Fruit fly (Drosophila melanogaster) whole organism: ENCODE measurements around the gene CG14132.
A peak's percentile ranks its signal among the peaks of the same experiment; 100 is the strongest.

ENCODE experiments used
- CG8478 ChIP-seq: fragments of >200 bp; optimal IDR thresholded peaks from 2 replicates; lab custom pipeline; 2018; ENCODE audit warnings: inconsistent platforms
- Dll ChIP-seq: fragments of >200 bp; optimal IDR thresholded peaks from 2 replicates; lab custom pipeline; 2017
- EcR ChIP-seq, 2 experiments: fragments of >200 bp; optimal IDR thresholded peaks; 2 replicates each; lab custom pipeline; 2017; ENCODE audit warnings: missing biosample characterization in 2 of 2, missing genetic modification characterization in 2 of 2, missing genetic modification reagents in 2 of 2
- pan ChIP-seq: fragments of >200 bp; optimal IDR thresholded peaks from 2 replicates; lab custom pipeline; 2017
- psq ChIP-seq: fragments of >200 bp; optimal IDR thresholded peaks from 2 replicates; lab custom pipeline; 2017
- usp ChIP-seq: fragments of >200 bp; optimal IDR thresholded peaks from 2 replicates; lab custom pipeline; 2017; ENCODE audit warnings: missing biosample characterization, missing genetic modification characterization, mixed read lengths

The CG14132 gene

DNA sequence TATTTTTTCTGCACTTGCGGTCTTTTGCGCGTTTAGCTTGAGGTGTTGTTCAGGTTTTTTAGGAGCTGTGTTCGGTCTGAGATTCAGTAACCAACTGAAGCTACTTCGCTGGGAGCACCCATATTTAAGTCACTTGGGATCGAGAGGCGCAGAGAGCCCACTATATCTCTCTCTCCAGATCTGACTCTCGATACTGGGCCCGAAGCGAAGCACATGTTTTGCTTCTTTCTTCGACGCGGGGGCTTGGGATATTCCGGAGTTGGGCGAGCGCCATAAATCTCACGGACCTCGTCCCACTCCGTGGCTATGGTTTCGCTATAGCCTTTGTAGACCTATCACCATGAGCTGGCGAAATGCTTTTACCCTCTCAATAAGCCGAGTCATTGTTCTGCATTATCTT, at the start of gene CG14132:
Gene CG14132 (minus strand): TSS at position 99 of the 400 bp plus-strand sequence.
- TF ChIP-seq Dll (lab: Kevin White, UChicago) (peak; percentile 15), pan (lab: Kevin White, UChicago) (no peak)

DNA sequence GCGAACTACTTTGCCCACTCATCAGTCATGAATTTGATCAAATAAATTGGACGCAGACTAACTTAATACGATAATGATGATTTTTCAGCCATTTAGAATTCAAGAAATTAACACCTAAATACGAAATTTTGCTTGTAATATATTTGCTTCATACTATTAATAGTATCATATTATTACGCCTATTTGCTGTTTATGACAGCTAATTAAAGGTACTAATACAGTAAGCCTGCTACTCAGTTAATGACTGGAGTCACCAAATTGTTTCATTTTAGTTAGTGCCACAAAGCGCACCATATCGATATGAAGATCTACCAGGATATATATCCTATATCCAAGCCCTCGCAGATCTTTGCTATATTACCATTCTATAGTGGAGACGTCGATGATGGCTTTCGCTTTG, 35.9 kb upstream of the CG14132 start, which contains the start of gene Gr68a:
Gene Gr68a (plus strand): TSS at position 301 of the 400 bp plus-strand sequence.
- TF ChIP-seq CG8478 (lab: Kevin White, UChicago) (no peak), EcR (GFP tag; optimal IDR thresholded peaks at IDR 0.05; lab: Kevin White, UChicago) (no peak), usp (GFP tag; lab: Kevin White, UChicago) (no peak), psq (no peak), Dll (lab: Kevin White, UChicago) (no peak)

DNA sequence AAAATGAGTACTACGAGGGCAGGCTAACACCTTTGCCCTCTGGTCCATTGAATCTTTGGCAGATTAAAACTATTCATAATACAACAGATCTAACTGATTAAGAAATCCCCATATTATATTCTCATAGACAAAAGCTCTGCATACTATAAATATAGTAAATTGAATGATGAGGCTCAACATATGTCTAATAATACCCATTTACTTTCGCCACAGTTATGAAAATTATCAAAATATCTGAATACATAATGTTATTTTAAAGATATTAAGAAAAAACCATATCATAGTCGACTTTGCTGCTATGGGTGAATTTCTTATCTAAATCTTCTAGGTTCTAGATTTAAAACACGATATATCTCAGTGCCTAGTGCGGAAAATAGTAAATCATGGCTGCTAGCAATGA, 16.8 kb upstream of the CG14132 start, which contains the start of gene CG32087:
Gene CG32087 (plus strand): TSS at position 301 of the 400 bp plus-strand sequence.
- no peak for TF ChIP-seq CG8478 (lab: Kevin White, UChicago)
- no peak for TF ChIP-seq EcR (GFP tag; optimal IDR thresholded peaks at IDR 0.05; lab: Kevin White, UChicago)
- no peak for TF ChIP-seq Dll (lab: Kevin White, UChicago)
- TF ChIP-seq psq: no peak
- TF ChIP-seq pan (lab: Kevin White, UChicago): no peak
- TF ChIP-seq usp (GFP tag; lab: Kevin White, UChicago): no peak

DNA sequence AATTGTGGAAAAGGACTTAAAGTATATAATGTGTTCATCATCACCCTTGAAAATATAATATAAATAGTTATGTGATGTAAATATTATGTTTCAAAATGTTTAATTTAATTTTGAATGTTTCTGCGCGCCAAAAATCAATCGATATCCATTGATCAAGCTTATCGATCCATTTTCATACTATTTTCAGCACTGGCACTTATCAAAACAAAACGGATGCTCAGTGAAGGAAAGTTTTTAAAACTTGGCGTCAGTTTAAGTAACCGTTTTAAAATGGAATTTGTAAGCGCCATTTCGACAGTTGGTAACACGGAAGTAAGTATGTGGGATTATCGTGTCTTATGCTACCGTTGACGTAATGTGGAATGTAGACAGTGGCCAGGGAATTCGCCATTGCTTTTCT, 13.1 kb upstream of the CG14132 start, which contains the start of gene sunn:
Gene sunn (plus strand): TSS at position 202 of the 400 bp plus-strand sequence.
- no peak for TF ChIP-seq pan (lab: Kevin White, UChicago)
- TF ChIP-seq EcR (GFP tag; optimal IDR thresholded peaks at IDR 0.05; lab: Kevin White, UChicago): no peak
- no peak for TF ChIP-seq usp (GFP tag; lab: Kevin White, UChicago)
- no peak for TF ChIP-seq Dll (lab: Kevin White, UChicago)
- no peak for TF ChIP-seq CG8478 (lab: Kevin White, UChicago)
- TF ChIP-seq psq: no peak

DNA sequence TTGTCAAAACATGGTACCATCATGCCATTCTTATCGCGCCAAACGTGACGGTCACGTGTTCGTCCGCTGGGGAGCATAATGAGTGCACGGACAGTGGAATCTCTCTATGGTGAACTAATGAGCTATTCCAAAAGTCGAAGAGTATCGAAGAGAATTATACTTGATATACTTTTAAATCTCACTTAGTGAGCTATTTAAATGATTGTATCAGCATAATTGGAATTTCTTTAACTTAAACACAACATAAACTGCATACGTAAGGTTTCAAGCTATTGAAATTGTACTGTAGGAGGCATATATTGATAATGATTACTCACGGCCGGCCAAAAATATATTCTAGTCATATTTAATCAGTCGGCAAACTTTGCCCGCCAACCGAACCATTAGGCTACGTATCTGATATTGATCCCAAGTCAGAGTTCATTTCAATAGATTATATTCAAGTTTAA, 6.4 kb upstream of the CG14132 start:
- TF ChIP-seq Dll (lab: Kevin White, UChicago) (no peak), pan (lab: Kevin White, UChicago) (no peak), CG8478 (lab: Kevin White, UChicago) (no peak), usp (GFP tag; lab: Kevin White, UChicago) (no peak), psq (no peak), EcR (GFP tag; optimal IDR thresholded peaks at IDR 0.05; lab: Kevin White, UChicago) (no peak)

DNA sequence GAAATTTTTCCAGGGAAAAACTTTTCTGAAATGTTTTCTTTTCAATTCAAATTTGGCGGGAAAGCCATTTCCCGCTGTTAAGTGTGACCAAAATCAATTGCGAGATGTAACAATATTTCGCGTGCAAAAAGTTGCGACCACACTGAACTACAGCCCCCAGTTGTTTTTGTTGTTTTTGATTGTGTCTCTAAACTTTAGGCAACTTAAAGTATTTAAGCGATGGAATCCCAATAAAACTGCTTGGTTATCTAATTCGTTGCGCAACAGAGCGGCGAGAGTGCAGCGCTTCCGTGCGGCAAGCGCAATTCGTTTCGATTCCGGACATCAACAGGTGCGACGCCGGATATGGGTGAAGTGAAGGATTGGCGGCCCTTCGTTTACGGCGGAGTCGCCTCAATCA, 5.7 kb upstream of the CG14132 start, which contains the start of gene Bmcp:
Gene Bmcp (plus strand): TSS at position 155 of the 400 bp plus-strand sequence.
- TF ChIP-seq CG8478 (lab: Kevin White, UChicago) (no peak), usp (GFP tag; lab: Kevin White, UChicago) (no peak), psq (no peak), pan (lab: Kevin White, UChicago) (no peak), EcR (GFP tag; optimal IDR thresholded peaks at IDR 0.05; lab: Kevin White, UChicago) (no peak), Dll (lab: Kevin White, UChicago) (no peak)

DNA sequence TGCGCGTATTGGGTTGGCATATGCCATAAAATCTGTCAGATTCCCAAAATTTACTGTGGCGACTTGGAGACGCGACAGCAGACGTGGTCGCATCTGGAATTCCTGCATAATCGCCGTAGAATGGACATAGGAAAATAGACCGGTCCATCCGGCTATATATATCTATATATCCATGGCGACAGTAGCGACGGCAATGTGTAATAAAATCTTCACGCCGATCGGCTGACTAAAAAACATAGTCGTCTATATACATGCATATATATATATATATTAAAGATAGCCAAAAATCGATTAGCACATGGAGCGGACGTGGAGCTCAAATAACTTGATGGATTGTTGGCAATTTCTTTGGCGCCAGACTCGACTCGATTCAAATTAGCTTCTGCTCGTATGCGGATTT, 2.9 kb upstream of the CG14132 start:
- TF ChIP-seq psq (no peak), CG8478 (lab: Kevin White, UChicago) (no peak), usp (GFP tag; lab: Kevin White, UChicago) (no peak), Dll (lab: Kevin White, UChicago) (no peak), EcR (GFP tag; optimal IDR thresholded peaks at IDR 0.05; lab: Kevin White, UChicago) (no peak), pan (lab: Kevin White, UChicago) (no peak)

DNA sequence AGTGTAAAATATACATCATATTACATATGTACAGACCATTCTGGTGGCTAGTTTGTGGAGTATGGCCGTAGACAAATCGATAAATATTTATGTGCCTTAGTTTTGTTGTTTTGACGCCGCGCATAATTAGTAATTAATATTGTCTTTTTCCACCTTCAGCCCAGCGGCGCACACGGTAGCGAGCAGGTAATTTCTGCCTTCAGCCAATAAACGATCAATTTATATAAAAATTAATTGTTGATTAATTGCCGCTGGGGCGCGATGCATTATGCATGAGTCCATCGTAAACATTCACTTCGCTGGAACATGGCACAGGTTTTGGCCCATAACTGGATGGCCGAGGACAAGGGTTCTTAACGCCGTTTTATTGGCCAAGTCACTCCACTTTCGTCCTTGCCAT, 2.2 kb upstream of the CG14132 start:
- TF ChIP-seq psq (no peak), usp (GFP tag; lab: Kevin White, UChicago) (no peak), EcR (GFP tag; optimal IDR thresholded peaks at IDR 0.05; lab: Kevin White, UChicago) (no peak), pan (lab: Kevin White, UChicago) (no peak), CG8478 (lab: Kevin White, UChicago) (no peak), Dll (lab: Kevin White, UChicago) (no peak)

DNA sequence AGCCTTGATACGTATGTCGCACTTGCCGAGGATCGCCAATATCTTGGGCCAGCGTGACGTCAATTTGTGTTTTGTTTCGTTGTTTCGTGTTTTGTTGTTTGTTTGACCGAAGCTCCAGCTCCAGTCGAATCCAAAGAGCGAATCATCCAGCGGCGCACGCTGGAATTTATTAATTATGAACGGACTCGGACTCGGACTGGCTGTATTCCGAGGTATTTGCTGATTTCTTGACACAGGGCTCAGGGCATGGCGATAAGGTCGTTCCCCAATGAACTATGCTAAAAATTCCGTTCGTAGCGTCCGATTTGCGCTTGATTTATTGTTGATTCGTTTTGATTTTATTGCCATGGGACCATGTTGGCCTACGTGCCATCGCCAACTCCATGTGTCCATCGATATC, 1.8 kb upstream of the CG14132 start:
- TF ChIP-seq psq (no peak), EcR (GFP tag; optimal IDR thresholded peaks at IDR 0.05; lab: Kevin White, UChicago) (no peak), pan (lab: Kevin White, UChicago) (no peak), Dll (lab: Kevin White, UChicago) (no peak), CG8478 (lab: Kevin White, UChicago) (no peak)

DNA sequence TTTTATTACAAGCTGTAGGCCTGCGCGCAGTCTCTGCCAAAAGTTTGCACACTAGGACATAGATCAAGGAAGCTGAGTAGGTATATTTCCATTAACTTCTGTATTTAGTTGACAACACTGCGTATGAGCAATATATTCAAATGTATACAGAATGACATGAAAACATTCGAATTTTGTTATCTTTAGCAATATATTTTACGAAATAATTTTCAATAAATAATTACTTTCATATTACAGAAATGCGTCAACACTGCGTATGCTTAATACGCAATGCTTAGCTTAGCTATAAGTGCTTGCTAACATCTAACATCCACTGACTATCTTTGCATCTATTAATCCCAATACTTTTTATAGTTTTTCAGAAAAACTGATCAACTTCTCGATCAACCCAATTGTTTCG, 1.3 kb upstream of the CG14132 start:
- TF ChIP-seq CG8478 (lab: Kevin White, UChicago): no peak
- TF ChIP-seq usp (GFP tag; lab: Kevin White, UChicago): no peak
- no peak for TF ChIP-seq psq
- TF ChIP-seq Dll (lab: Kevin White, UChicago): no peak
- TF ChIP-seq EcR (GFP tag; optimal IDR thresholded peaks at IDR 0.05; lab: Kevin White, UChicago): no peak
- no peak for TF ChIP-seq pan (lab: Kevin White, UChicago)

DNA sequence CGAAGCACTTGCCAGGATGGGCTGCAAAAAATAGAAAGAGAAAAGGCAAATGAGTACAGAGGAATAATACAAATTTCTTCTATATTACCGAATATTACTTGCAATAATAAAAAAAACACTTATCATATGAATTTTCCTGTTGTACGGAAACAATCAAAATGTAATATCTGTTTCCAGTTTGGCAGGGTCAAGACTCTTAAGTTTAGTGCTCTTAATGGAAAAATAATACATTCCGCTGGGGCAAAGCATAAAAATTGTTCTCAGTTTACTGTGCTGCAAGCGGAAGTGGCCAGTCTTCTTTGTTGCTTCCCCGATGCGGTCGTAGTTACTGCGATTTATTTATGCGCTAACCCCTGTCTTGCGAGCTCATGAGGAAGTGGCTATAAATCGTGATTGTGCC, 2.2 kb downstream of the CG14132 start:
- no peak for TF ChIP-seq Dll (lab: Kevin White, UChicago)
- TF ChIP-seq usp (GFP tag; lab: Kevin White, UChicago): no peak
- TF ChIP-seq pan (lab: Kevin White, UChicago): no peak
- TF ChIP-seq CG8478 (lab: Kevin White, UChicago): no peak
- TF ChIP-seq psq: no peak
- no peak for TF ChIP-seq EcR (GFP tag; optimal IDR thresholded peaks at IDR 0.05; lab: Kevin White, UChicago)

DNA sequence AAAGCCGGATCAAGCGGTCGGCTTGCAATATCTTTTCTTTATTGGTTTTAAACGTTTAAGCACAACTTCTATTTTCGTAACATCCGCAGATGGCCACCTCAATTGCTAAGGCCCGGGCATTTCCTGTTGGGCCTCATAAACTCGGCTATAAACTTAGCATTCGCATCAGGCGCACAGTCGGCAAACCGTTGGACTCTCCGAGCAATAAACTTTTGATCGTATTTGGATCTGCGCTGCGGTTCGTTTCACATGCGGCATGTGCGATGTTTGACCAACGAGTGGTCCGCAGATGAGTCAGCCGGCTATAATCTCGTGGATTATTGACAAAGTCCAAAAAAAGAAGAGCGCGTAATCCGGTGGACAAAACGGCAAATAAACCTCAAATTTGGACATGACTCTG, 3.3 kb downstream of the CG14132 start:
- no peak for TF ChIP-seq psq
- TF ChIP-seq CG8478 (lab: Kevin White, UChicago): no peak
- no peak for TF ChIP-seq pan (lab: Kevin White, UChicago)
- TF ChIP-seq Dll (lab: Kevin White, UChicago): no peak
- TF ChIP-seq usp (GFP tag; lab: Kevin White, UChicago): no peak
- TF ChIP-seq EcR (GFP tag; optimal IDR thresholded peaks at IDR 0.05; lab: Kevin White, UChicago): no peak
